Worm (Caenorhabditis elegans) whole organism, early embryonic: ENCODE measurements around the gene hsp-6.

Experiments used
- ama-1 ChIP-seq: fragments of 150-350 bp; optimal IDR thresholded peaks from 2 replicates; lab custom pipeline; 2014
- ceh-36 ChIP-seq: sonication (generic microtip); optimal IDR thresholded peaks from 2 replicates; lab custom pipeline; 2016; ENCODE audit warnings: missing genetic modification characterization, inconsistent platforms, missing compliant biosample characterization
- flt-1 ChIP-seq: fragments of 200-800 bp; sonication (Bioruptor generic); IDR thresholded peaks from 2 replicates; pipeline ENCODE4 v1.3.6; 2022; ENCODE audit warnings: missing genetic modification characterization, missing compliant biosample characterization
- hmbx-1 ChIP-seq: sonication (generic microtip); optimal IDR thresholded peaks from 2 replicates; lab custom pipeline; 2016; ENCODE audit warnings: mild to moderate bottlenecking, missing genetic modification characterization, missing compliant biosample characterization
- hmg-4 ChIP-seq: fragments of 200-800 bp; sonication (Bioruptor generic); optimal IDR thresholded peaks from 2 replicates; lab custom pipeline; 2018; ENCODE audit warnings: mild to moderate bottlenecking, missing genetic modification characterization, missing compliant biosample characterization
- hnd-1 ChIP-seq: sonication (generic microtip); optimal IDR thresholded peaks from 2 replicates; lab custom pipeline; 2016; ENCODE audit warnings: missing genetic modification characterization, missing compliant biosample characterization
- pes-1 ChIP-seq: fragments of 200-800 bp; sonication (Bioruptor generic); IDR thresholded peaks from 2 replicates; pipeline ENCODE4 v1.3.6; 2022; ENCODE audit warnings: missing genetic modification reagents, missing genetic modification characterization, missing compliant biosample characterization
- tbx-11 ChIP-seq: fragments of 200-800 bp; sonication (Bioruptor generic); IDR thresholded peaks from 2 replicates; pipeline ENCODE4 v1.3.6; 2022; ENCODE audit warnings: missing genetic modification characterization, missing compliant biosample characterization

ce11 chrV:4775140-4775539, 51.4 kb downstream of the hsp-6 start:
- TF ChIP-seq ama-1, result no peak
- no peak for TF ChIP-seq hmg-4 (GFP tag; lab: Kevin White, UChicago)
- no peak for TF ChIP-seq ceh-36 (tag; lab: Kevin White, UChicago)
- TF ChIP-seq hnd-1 (tag; lab: Kevin White, UChicago), result no peak
- TF ChIP-seq pes-1 (GFP tag; lab: Robert Waterston, UW), result no peak
- no peak for TF ChIP-seq tbx-11 (GFP tag; lab: Robert Waterston, UW)
- TF ChIP-seq flt-1, result no peak
- TF ChIP-seq hmbx-1, result no peak
